Fruit fly (Drosophila melanogaster) whole organism, adult: ENCODE data around the gene CG11286.

ENCODE experiments used
- Crg-1 ChIP-seq: fragments of 200-800 bp; sonication (Bioruptor generic); optimal IDR thresholded peaks from 2 replicates; lab custom pipeline; 2016; ENCODE audit warnings: missing biosample characterization, missing genetic modification characterization
- bab1 ChIP-seq: fragments of 200-800 bp; sonication (Bioruptor generic); optimal IDR thresholded peaks from 3 replicates; lab custom pipeline; 2019; ENCODE audit warnings: missing biosample characterization, mild to moderate bottlenecking, missing genetic modification characterization, moderate library complexity
- cnc ChIP-seq, 2 experiments: fragments of >200 bp; optimal IDR thresholded peaks; 2 replicates each; lab custom pipeline; 2017

DNA sequence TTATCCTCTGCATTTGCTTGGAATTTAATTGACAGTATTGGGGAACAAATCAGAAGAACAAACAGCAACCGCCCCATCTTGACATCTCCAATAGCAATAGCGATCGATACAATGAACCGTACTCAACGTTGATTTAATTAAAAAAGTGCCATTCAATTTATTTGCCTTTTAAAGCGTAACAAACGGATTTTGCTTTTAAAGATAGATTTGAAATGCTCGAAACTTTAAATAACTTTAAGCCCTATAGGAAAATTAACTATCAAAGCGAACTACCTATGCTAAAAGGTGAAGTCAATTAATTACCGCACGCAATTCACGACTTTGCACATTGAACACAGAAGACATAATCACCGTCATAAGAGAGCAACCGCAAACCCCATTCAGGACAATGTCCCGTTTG is 32.1 kb downstream of the CG11286 start, which contains the start of gene CG43254:
- TF ChIP-seq Crg-1 (GFP tag; lab: Kevin White, UChicago) (no peak), bab1 (GFP tag; lab: Kevin White, UChicago) (no peak), cnc (optimal IDR thresholded peaks at IDR 0.05; lab: Kevin White, UChicago) (no peak)
